Fruit fly (Drosophila melanogaster) whole organism, embryonic: ENCODE results near the gene CG33969.

Experiments used
- Antp ChIP-seq: fragments of 200-800 bp; sonication (Bioruptor generic); optimal IDR thresholded peaks from 3 replicates; lab custom pipeline; 2016; ENCODE audit warnings: missing biosample characterization, missing genetic modification characterization
- C15 ChIP-seq: fragments of 200-800 bp; sonication (Bioruptor generic); IDR thresholded peaks from 3 replicates; pipeline ENCODE4 v1.3.6; 2022; ENCODE audit warnings: missing biosample characterization, missing genetic modification characterization
- CG10462 ChIP-seq: fragments of 200-800 bp; sonication (Bioruptor generic); optimal IDR thresholded peaks from 2 replicates; lab custom pipeline; 2016; ENCODE audit warnings: missing biosample characterization, missing genetic modification characterization
- CG10565 ChIP-seq: fragments of 200-800 bp; sonication (Bioruptor generic); optimal IDR thresholded peaks from 3 replicates; lab custom pipeline; 2016; ENCODE audit warnings: missing biosample characterization, mild to moderate bottlenecking, missing genetic modification characterization
- CG10654 ChIP-seq: fragments of 200-800 bp; sonication (Bioruptor generic); optimal IDR thresholded peaks from 2 replicates; lab custom pipeline; 2016; ENCODE audit warnings: missing biosample characterization, missing genetic modification characterization
- CG10959 ChIP-seq: fragments of 200-800 bp; sonication (Bioruptor generic); IDR thresholded peaks from 2 replicates; pipeline ENCODE4 v1.3.6; 2022; ENCODE audit warnings: missing biosample characterization, missing genetic modification characterization
- CG11456 ChIP-seq: fragments of 200-800 bp; sonication (Bioruptor generic); IDR thresholded peaks from 3 replicates; pipeline ENCODE4 v1.3.6; 2022; ENCODE audit warnings: missing biosample characterization, missing genetic modification characterization
- CG12236 ChIP-seq: fragments of 200-800 bp; sonication (Bioruptor generic); optimal IDR thresholded peaks from 2 replicates; lab custom pipeline; 2016; ENCODE audit warnings: missing biosample characterization, missing genetic modification characterization
- CG2116 ChIP-seq: fragments of 200-800 bp; sonication (Bioruptor generic); optimal IDR thresholded peaks from 3 replicates; lab custom pipeline; 2018; ENCODE audit warnings: missing biosample characterization, mild to moderate bottlenecking, missing genetic modification characterization
- CG2202 ChIP-seq: fragments of 200-800 bp; sonication (Bioruptor generic); optimal IDR thresholded peaks from 2 replicates; lab custom pipeline; 2018; ENCODE audit warnings: missing biosample characterization, mild to moderate bottlenecking, missing genetic modification characterization
- CG31441 ChIP-seq: fragments of 200-800 bp; sonication (Bioruptor generic); IDR thresholded peaks from 2 replicates; pipeline ENCODE4 v1.3.6; 2022; ENCODE audit warnings: missing biosample characterization, missing genetic modification characterization
- CG3407 ChIP-seq: fragments of 200-800 bp; sonication (Bioruptor generic); optimal IDR thresholded peaks from 2 replicates; lab custom pipeline; 2018; ENCODE audit warnings: missing biosample characterization, mild to moderate bottlenecking, missing genetic modification characterization
- CG3838 ChIP-seq: fragments of 200-800 bp; sonication (Bioruptor generic); optimal IDR thresholded peaks from 3 replicates; lab custom pipeline; 2016; ENCODE audit warnings: missing biosample characterization, missing genetic modification characterization
- CG3847 ChIP-seq: fragments of 200-800 bp; sonication (Bioruptor generic); IDR thresholded peaks from 2 replicates; pipeline ENCODE4 v1.3.6; 2022; ENCODE audit warnings: missing biosample characterization, missing genetic modification characterization
- CG4854 ChIP-seq: fragments of 200-800 bp; sonication (Bioruptor generic); optimal IDR thresholded peaks from 2 replicates; lab custom pipeline; 2016; ENCODE audit warnings: missing biosample characterization, missing genetic modification characterization, inconsistent platforms
- CG6689 ChIP-seq: fragments of 200-800 bp; sonication (Bioruptor generic); IDR thresholded peaks from 2 replicates; pipeline ENCODE4 v1.3.6; 2022; ENCODE audit warnings: missing biosample characterization, missing genetic modification characterization
- CG7556 ChIP-seq: fragments of 200-800 bp; sonication (Bioruptor generic); optimal IDR thresholded peaks from 2 replicates; lab custom pipeline; 2017; ENCODE audit warnings: missing biosample characterization, mild to moderate bottlenecking, missing genetic modification characterization
- CG7987 ChIP-seq: fragments of 200-800 bp; sonication (Bioruptor generic); optimal IDR thresholded peaks from 2 replicates; lab custom pipeline; 2018; ENCODE audit warnings: missing biosample characterization, mild to moderate bottlenecking, missing genetic modification characterization, moderate library complexity
- Dip3 ChIP-seq: fragments of 200-800 bp; sonication (Bioruptor generic); optimal IDR thresholded peaks from 3 replicates; lab custom pipeline; 2016; ENCODE audit warnings: missing biosample characterization, missing genetic modification characterization
- Gsc ChIP-seq: fragments of 200-800 bp; sonication (Bioruptor generic); IDR thresholded peaks from 2 replicates; pipeline ENCODE4 v1.3.6; 2022; ENCODE audit warnings: missing biosample characterization, missing genetic modification characterization
- HmgZ ChIP-seq: fragments of 200-800 bp; sonication (Bioruptor generic); optimal IDR thresholded peaks from 2 replicates; lab custom pipeline; 2018; ENCODE audit warnings: missing biosample characterization, mild to moderate bottlenecking, missing genetic modification characterization
- Hr3 ChIP-seq: fragments of 200-800 bp; sonication (Bioruptor generic); optimal IDR thresholded peaks from 3 replicates; lab custom pipeline; 2016; ENCODE audit warnings: missing biosample characterization, missing genetic modification characterization
- Hr78 ChIP-seq, 2 experiments: fragments of 200-800 bp in 1 of 2; fragments of >200 bp in 1 of 2; sonication (Bioruptor generic) in 1 of 2; optimal IDR thresholded peaks; 2 replicates each; lab custom pipeline; 2017 to 2019; ENCODE audit warnings: missing biosample characterization in 2 of 2, missing genetic modification characterization in 2 of 2, mild to moderate bottlenecking in 1 of 2, moderate library complexity in 1 of 2
- Mes4 ChIP-seq: fragments of 200-800 bp; sonication (Bioruptor generic); optimal IDR thresholded peaks from 2 replicates; lab custom pipeline; 2016; ENCODE audit warnings: missing biosample characterization, missing genetic modification characterization
- Mrtf ChIP-seq: fragments of 200-800 bp; sonication (Bioruptor generic); IDR thresholded peaks from 3 replicates; pipeline ENCODE4 v1.3.6; 2022; ENCODE audit warnings: missing biosample characterization, missing genetic modification characterization
- Oaz ChIP-seq: fragments of 200-800 bp; sonication (Bioruptor generic); IDR thresholded peaks from 2 replicates; pipeline ENCODE4 v1.3.6; 2022; ENCODE audit warnings: missing biosample characterization, missing genetic modification characterization
- Pdp1 ChIP-seq, 2 experiments: fragments of 200-800 bp; sonication (Bioruptor generic); optimal IDR thresholded peaks; 3 replicates each; lab custom pipeline; 2016; ENCODE audit warnings: missing biosample characterization in 2 of 2, missing genetic modification characterization in 2 of 2, mild to moderate bottlenecking in 1 of 2, moderate library complexity in 1 of 2
- Side ChIP-seq: fragments of 200-800 bp; sonication (Bioruptor generic); optimal IDR thresholded peaks from 2 replicates; lab custom pipeline; 2016; ENCODE audit warnings: missing biosample characterization, missing genetic modification characterization
- Sox102F ChIP-seq: fragments of 200-800 bp; sonication (Bioruptor generic); optimal IDR thresholded peaks from 2 replicates; lab custom pipeline; 2018; ENCODE audit warnings: missing biosample characterization, mild to moderate bottlenecking, missing genetic modification characterization, moderate library complexity
- YL-1 ChIP-seq: fragments of 200-800 bp; sonication (Bioruptor generic); optimal IDR thresholded peaks from 3 replicates; lab custom pipeline; 2017; ENCODE audit warnings: missing biosample characterization, mild to moderate bottlenecking, missing genetic modification characterization
- amos ChIP-seq: fragments of 200-800 bp; sonication (Bioruptor generic); IDR thresholded peaks from 2 replicates; pipeline ENCODE4 v1.3.6; 2022; ENCODE audit warnings: missing biosample characterization, missing genetic modification characterization; ENCODE audit not compliant: partially characterized antibody
- caup ChIP-seq: fragments of 200-800 bp; sonication (Bioruptor generic); optimal IDR thresholded peaks from 3 replicates; lab custom pipeline; 2017; ENCODE audit warnings: missing biosample characterization, mild to moderate bottlenecking, missing genetic modification characterization, moderate library complexity; ENCODE audit not compliant: severe bottlenecking
- chn ChIP-seq: fragments of 200-800 bp; sonication (Bioruptor generic); optimal IDR thresholded peaks from 2 replicates; lab custom pipeline; 2016; ENCODE audit warnings: missing biosample characterization, missing genetic modification characterization
- dmrt99B ChIP-seq: fragments of 200-800 bp; sonication (Bioruptor generic); optimal IDR thresholded peaks from 2 replicates; lab custom pipeline; 2018; ENCODE audit warnings: missing biosample characterization, mild to moderate bottlenecking, missing genetic modification characterization, moderate library complexity
- dysf ChIP-seq: fragments of 200-800 bp; sonication (Bioruptor generic); IDR thresholded peaks from 3 replicates; pipeline ENCODE4 v1.3.6; 2022; ENCODE audit warnings: missing biosample characterization, missing genetic modification characterization
- hb ChIP-seq: fragments of 200-800 bp; sonication (Bioruptor generic); IDR thresholded peaks from 3 replicates; pipeline ENCODE4 v1.3.6; 2022; ENCODE audit warnings: missing biosample characterization, missing genetic modification characterization; ENCODE audit not compliant: partially characterized antibody
- jumu ChIP-seq: fragments of 200-800 bp; sonication (Bioruptor generic); optimal IDR thresholded peaks from 3 replicates; lab custom pipeline; 2016; ENCODE audit warnings: missing biosample characterization, missing genetic modification characterization
- knrl ChIP-seq: fragments of 200-800 bp; sonication (Bioruptor generic); IDR thresholded peaks from 3 replicates; pipeline ENCODE4 v1.3.6; 2022; ENCODE audit warnings: missing biosample characterization, missing genetic modification characterization; ENCODE audit not compliant: partially characterized antibody
- luna ChIP-seq: fragments of 200-800 bp; sonication (Bioruptor generic); optimal IDR thresholded peaks from 2 replicates; lab custom pipeline; 2016; ENCODE audit warnings: missing biosample characterization, missing genetic modification characterization
- maf-S ChIP-seq: fragments of 200-800 bp; sonication (Bioruptor generic); optimal IDR thresholded peaks from 2 replicates; lab custom pipeline; 2016; ENCODE audit warnings: missing biosample characterization, missing genetic modification characterization
- nmo ChIP-seq: fragments of 200-800 bp; sonication (Bioruptor generic); optimal IDR thresholded peaks from 2 replicates; lab custom pipeline; 2018; ENCODE audit warnings: missing biosample characterization, mild to moderate bottlenecking, missing genetic modification characterization, moderate library complexity
- pb ChIP-seq: fragments of 200-800 bp; sonication (Bioruptor generic); optimal IDR thresholded peaks from 3 replicates; lab custom pipeline; 2016; ENCODE audit warnings: missing biosample characterization, missing genetic modification characterization
- ranshi ChIP-seq: fragments of 200-800 bp; sonication (Bioruptor generic); IDR thresholded peaks from 2 replicates; pipeline ENCODE4 v1.3.6; 2022; ENCODE audit warnings: missing biosample characterization, missing genetic modification characterization
- row ChIP-seq: fragments of 200-800 bp; sonication (Bioruptor generic); IDR thresholded peaks from 3 replicates; pipeline ENCODE4 v1.3.6; 2022; ENCODE audit warnings: missing biosample characterization, missing genetic modification characterization
- sqz ChIP-seq: fragments of 200-800 bp; sonication (Bioruptor generic); optimal IDR thresholded peaks from 3 replicates; lab custom pipeline; 2018; ENCODE audit warnings: missing biosample characterization, mild to moderate bottlenecking, missing genetic modification characterization
- tio ChIP-seq: fragments of 200-800 bp; sonication (Bioruptor generic); optimal IDR thresholded peaks from 2 replicates; lab custom pipeline; 2017; ENCODE audit warnings: missing biosample characterization, missing genetic modification characterization, inconsistent platforms
- tx ChIP-seq: fragments of 200-800 bp; sonication (Bioruptor generic); optimal IDR thresholded peaks from 2 replicates; lab custom pipeline; 2016; ENCODE audit warnings: missing biosample characterization, missing genetic modification characterization
- zf30C ChIP-seq: fragments of 200-800 bp; sonication (Bioruptor generic); optimal IDR thresholded peaks from 3 replicates; lab custom pipeline; 2018; ENCODE audit warnings: missing biosample characterization, mild to moderate bottlenecking, missing genetic modification characterization
- zfh2 ChIP-seq: fragments of 200-800 bp; sonication (Bioruptor generic); optimal IDR thresholded peaks from 2 replicates; lab custom pipeline; 2016; ENCODE audit warnings: missing biosample characterization, missing genetic modification characterization

CG33969 gene

dm6 chr3L:20395257-20395909 is 2.0 kb upstream of the CG33969 start (continued):
- no peak for TF ChIP-seq Hr78 (GFP tag; optimal IDR thresholded peaks at IDR 0.05; lab: Kevin White, UChicago)
- 0 out of 3 replicates have a peak, but pooled peaks have one; percentile 37 for TF ChIP-seq Mrtf
- TF ChIP-seq CG31441 (GFP tag; lab: Robert Waterston, UW) = 0 out of 2 replicates have a peak, but pooled peaks have one; percentile 24
- peak; percentile 51 to 75 for TF ChIP-seq Pdp1 (GFP tag; optimal IDR thresholded peaks at IDR 0.05; lab: Kevin White, UChicago)
- peak; percentile 22 for TF ChIP-seq Sox102F (GFP tag; lab: Kevin White, UChicago)
- TF ChIP-seq CG4854 = no peak
- no peak for TF ChIP-seq tx (GFP tag; lab: Kevin White, UChicago)
- peak; percentile 78 for TF ChIP-seq row
- TF ChIP-seq caup = peak; percentile 46
- TF ChIP-seq Mes4 (GFP tag; lab: Kevin White, UChicago) = no peak
- 0 out of 2 replicates have a peak, but pooled peaks have one; percentile 41 for TF ChIP-seq ranshi (GFP tag; lab: Robert Waterston, UW)
- TF ChIP-seq pb (GFP tag; lab: Kevin White, UChicago) = no peak
- TF ChIP-seq sqz (GFP tag; lab: Kevin White, UChicago) = no peak
- no peak; the same call in 2 of the 3 replicates for TF ChIP-seq CG11456 (GFP tag; lab: Robert Waterston, UW)
- TF ChIP-seq CG3838 = no peak
- TF ChIP-seq CG2202 (tag; lab: Kevin White, UChicago) = no peak
- TF ChIP-seq C15 (GFP tag; lab: Robert Waterston, UW) = no peak
- TF ChIP-seq nmo (GFP tag; lab: Kevin White, UChicago) = peak; percentile 33
- peak; percentile 13 for TF ChIP-seq Antp
- no peak for TF ChIP-seq Side (GFP tag; lab: Kevin White, UChicago)
- peak; percentile 9 for TF ChIP-seq zf30C
- TF ChIP-seq hb (GFP tag; lab: Robert Waterston, UW) = no peak
- peak; percentile 69 for TF ChIP-seq zfh2 (GFP tag; lab: Kevin White, UChicago)
- TF ChIP-seq CG6689 = 0 out of 2 replicates have a peak, but pooled peaks have one; percentile 34
- TF ChIP-seq maf-S (GFP tag; lab: Kevin White, UChicago) = no peak
- peak; percentile 44 for TF ChIP-seq CG7987 (GFP tag; lab: Kevin White, UChicago)
- no peak for TF ChIP-seq CG10654 (GFP tag; lab: Kevin White, UChicago)
- no peak for TF ChIP-seq CG2116 (GFP tag; lab: Kevin White, UChicago)
- TF ChIP-seq CG3847 = no peak
- no peak for TF ChIP-seq knrl (GFP tag; lab: Robert Waterston, UW)
- TF ChIP-seq HmgZ = peak; percentile 72
- TF ChIP-seq dmrt99B (tag; lab: Kevin White, UChicago) = peak; percentile 31
- peak; percentile 58; the same call in 2 of the 3 replicates for TF ChIP-seq dysf
- no peak for TF ChIP-seq jumu (GFP tag; lab: Kevin White, UChicago)
- 0 out of 2 replicates have a peak, but pooled peaks have one; percentile 6 for TF ChIP-seq Oaz (GFP tag; lab: Robert Waterston, UW)
- peak; percentile 24 for TF ChIP-seq tio (GFP tag; lab: Kevin White, UChicago)
- TF ChIP-seq Hr3 = peak; percentile 48
- TF ChIP-seq CG10462 (GFP tag; lab: Kevin White, UChicago) = no peak
- no peak for TF ChIP-seq luna
- 0 out of 2 replicates have a peak, but pooled peaks have one; percentile 15 for TF ChIP-seq amos (GFP tag; lab: Robert Waterston, UW)
- no peak for TF ChIP-seq CG10959 (GFP tag; lab: Robert Waterston, UW)
- no peak for TF ChIP-seq CG3407 (GFP tag; lab: Kevin White, UChicago)
- no peak for TF ChIP-seq CG12236 (GFP tag; lab: Kevin White, UChicago)
- TF ChIP-seq Gsc = no peak
- peak; percentile 6 for TF ChIP-seq YL-1 (GFP tag; lab: Kevin White, UChicago)
- TF ChIP-seq Dip3 (GFP tag; lab: Kevin White, UChicago) = peak; percentile 80
- no peak for TF ChIP-seq CG10565
- peak; percentile 51 for TF ChIP-seq CG7556
- TF ChIP-seq chn (GFP tag; lab: Kevin White, UChicago) = no peak
